Worm (Caenorhabditis elegans): Measurements from ENCODE around the gene srw-102.

The srw-102 gene

DNA sequence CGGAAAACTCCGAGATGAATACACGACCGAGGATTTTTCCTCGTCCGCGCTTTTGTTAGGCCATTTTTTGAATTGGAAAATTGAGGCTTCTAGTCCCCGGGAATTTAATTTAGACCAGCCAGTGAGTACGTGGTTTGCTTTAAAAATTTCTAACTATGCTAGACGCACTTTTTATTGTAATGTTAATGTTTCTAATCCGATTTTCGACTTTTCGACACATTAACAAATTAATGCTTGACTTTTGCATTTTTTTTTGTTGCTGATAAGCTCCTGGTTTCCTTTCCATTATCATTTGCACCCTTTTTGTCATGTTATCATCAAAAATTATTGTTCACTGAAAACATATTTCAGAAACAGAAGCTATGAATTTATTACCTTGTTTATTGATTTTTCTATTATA, 36.8 kb downstream of the srw-102 start, which contains the start of gene clec-204:
Gene clec-204, plus strand, starts transcription at position 301 of the 400 bp plus-strand sequence.
- TF ChIP-seq pha-4 (tag; optimal IDR thresholded peaks at IDR 0.05) (no peak), hlh-8 (tag; optimal IDR thresholded peaks at IDR 0.05) (no peak), sox-4 (tag; optimal IDR thresholded peaks at IDR 0.05) (no peak), che-1 (tag; optimal IDR thresholded peaks at IDR 0.05) (no peak), unc-55 (GFP tag; optimal IDR thresholded peaks at IDR 0.05) (no peak), tbx-2 (tag; optimal IDR thresholded peaks at IDR 0.05) (no peak), ztf-16 (tag; optimal IDR thresholded peaks at IDR 0.05) (no peak), nhr-232 (tag; optimal IDR thresholded peaks at IDR 0.05) (no peak), pha-2 (tag; optimal IDR thresholded peaks at IDR 0.05) (no peak), pax-1 (tag; optimal IDR thresholded peaks at IDR 0.05) (no peak), ceh-48 (tag; optimal IDR thresholded peaks at IDR 0.05) (no peak), ahr-1 (tag; optimal IDR thresholded peaks at IDR 0.05) (no peak)

DNA sequence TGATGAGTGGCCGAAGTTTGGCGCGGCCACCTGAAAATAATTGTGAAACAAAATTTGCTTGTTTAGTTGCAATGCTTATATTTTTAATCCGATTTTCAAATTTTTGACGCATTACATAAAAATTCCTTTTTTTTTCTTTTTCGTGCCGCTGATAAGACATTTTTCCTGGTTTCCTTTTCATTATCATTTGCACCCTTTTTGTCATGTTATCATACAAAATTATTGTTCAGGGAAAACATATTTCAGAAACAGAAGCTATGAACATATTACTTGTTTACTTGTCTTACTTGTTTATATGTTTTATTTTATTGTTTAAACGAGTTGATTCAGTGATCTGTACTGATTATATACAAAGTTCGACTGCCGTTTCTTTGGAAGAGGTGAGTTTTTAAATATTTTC, 40.7 kb downstream of the srw-102 start, which contains the start of gene clec-205:
Gene clec-205, plus strand, starts transcription at position 212 of the 400 bp plus-strand sequence.
- TF ChIP-seq elt-2 (tag; optimal IDR thresholded peaks at IDR 0.05) (peak; percentile 10), K09A11.1 (tag; optimal IDR thresholded peaks at IDR 0.05; ENCODE audit: insufficient read depth) (no peak)

DNA sequence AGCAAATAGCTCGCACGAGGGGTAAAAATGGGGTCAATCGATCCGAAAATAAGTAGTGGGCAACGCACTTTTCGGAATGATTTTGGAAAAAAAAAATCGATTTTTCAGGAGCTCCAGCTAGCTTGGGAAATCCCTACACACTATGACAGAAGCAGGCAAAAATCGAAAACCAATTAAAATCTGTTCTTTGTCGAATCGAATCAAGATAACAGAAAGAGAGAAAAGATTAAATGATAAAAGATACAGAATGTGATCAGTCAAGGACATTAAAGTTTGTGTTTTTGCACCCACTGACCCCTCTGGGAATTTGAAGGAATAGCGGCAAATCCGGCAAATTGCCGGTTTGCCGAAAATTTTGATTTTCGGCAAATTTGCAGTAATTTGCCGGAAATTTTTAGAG, 47.4 kb downstream of the srw-102 start:
- TF ChIP-seq nhr-11 (tag; optimal IDR thresholded peaks at IDR 0.05) = no peak
- TF ChIP-seq hlh-30 (tag; optimal IDR thresholded peaks at IDR 0.05; ENCODE audit: insufficient read depth) = no peak
- no peak for TF ChIP-seq pag-3 (tag; optimal IDR thresholded peaks at IDR 0.05; ENCODE audit: borderline replicate concordance)
- no peak for TF ChIP-seq pqm-1 (tag; optimal IDR thresholded peaks at IDR 0.05)
- no peak for TF ChIP-seq C38D4.7 (GFP tag; optimal IDR thresholded peaks at IDR 0.05)
- no peak for TF ChIP-seq ceh-9 (tag; optimal IDR thresholded peaks at IDR 0.05)
- no peak for TF ChIP-seq Y22D7AL.16 (tag; optimal IDR thresholded peaks at IDR 0.05)
- no peak for TF ChIP-seq unc-42 (tag; optimal IDR thresholded peaks at IDR 0.05)
